Fruit fly (Drosophila melanogaster) whole organism, adult: ENCODE measurements around the gene smal.

Experiments used
- CG33017 ChIP-seq: fragments of 200-800 bp; sonication (Bioruptor generic); optimal IDR thresholded peaks from 2 replicates; lab custom pipeline; 2018; ENCODE audit warnings: missing biosample characterization, mild to moderate bottlenecking, missing genetic modification characterization, moderate library complexity
- cnc ChIP-seq, 2 experiments: fragments of >200 bp; optimal IDR thresholded peaks; 2 replicates each; lab custom pipeline; 2017

DNA sequence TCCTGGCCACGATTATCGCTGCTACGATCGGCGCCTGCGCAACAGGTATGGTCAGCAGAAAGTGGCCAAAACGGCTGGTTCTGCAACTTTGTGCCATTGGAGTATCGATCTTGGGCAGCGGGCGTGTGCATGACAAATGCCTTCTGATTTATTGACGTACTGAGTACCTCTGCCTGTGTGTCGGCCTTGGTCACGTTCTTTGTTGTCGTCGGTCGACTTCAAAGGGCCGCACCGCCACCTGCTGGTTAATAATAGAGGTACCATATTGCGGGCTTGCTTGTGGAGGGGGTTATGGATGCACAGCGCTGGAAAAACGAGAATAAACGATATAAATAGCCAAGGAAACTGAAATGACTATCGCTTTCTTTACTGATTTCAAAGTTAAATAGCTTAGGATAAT is 80.7 kb downstream of the smal start:
- no peak for TF ChIP-seq cnc (optimal IDR thresholded peaks at IDR 0.05; lab: Kevin White, UChicago)
- TF ChIP-seq CG33017 (tag; lab: Kevin White, UChicago) = no peak
